Worm (Caenorhabditis elegans): ENCODE data around the gene H02F09.3.
A peak's percentile ranks its signal among the peaks of the same experiment; 100 is the strongest.

The H02F09.3 gene

DNA sequence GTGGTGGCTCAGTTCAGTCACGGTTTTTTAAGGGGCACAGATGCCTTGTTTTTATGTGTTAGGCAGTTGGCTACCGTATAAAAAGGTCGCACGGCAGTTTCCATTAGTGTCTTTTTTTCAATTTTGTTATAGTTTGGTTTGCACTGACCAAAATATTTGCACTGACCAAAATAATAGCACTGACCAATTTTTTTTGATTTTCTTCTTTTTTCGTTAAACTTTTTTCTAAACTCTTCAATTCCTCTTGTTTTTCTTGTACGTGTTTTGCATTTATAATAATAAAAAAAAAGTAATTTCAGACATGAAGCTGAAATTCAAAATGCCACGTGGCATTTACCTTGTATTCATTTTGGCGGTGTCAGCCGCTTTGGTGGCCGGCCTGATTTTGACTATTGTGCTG lies at the start of gene H02F09.3:
Gene H02F09.3 (plus strand): TSS at position 301 of the 400 bp plus-strand sequence.
- TF ChIP-seq pqm-1 (tag; optimal IDR thresholded peaks at IDR 0.05) (no peak), jun-1 (tag; optimal IDR thresholded peaks at IDR 0.05) (no peak), zag-1 (tag; optimal IDR thresholded peaks at IDR 0.05) (no peak), mml-1 (tag; optimal IDR thresholded peaks at IDR 0.05) (no peak), hmg-11 (tag; optimal IDR thresholded peaks at IDR 0.05) (no peak), tbx-2 (tag; optimal IDR thresholded peaks at IDR 0.05) (no peak)

DNA sequence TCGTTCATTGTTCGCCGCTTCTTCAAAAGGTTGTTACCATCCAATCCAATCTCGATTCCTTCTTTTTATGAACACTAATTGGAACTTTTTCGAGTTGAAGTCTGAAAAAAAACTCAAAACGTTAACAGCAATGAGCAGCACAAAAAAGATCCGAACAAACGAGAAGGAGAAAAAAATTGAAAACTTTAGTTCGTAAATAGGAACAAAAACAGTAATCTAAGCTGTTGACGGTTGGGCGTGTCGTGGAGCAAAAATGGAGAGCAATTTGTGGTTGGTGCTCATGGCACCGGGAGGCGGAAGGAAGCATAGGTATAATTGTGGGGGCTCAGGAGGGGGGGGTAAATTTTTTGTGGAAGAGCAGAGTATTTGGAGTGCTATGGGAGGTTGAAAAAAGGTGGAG lies 47.1 kb upstream of the H02F09.3 start, which contains the start of gene toca-1:
Gene toca-1 (minus strand): TSS at position 101 of the 400 bp plus-strand sequence.
- TF ChIP-seq nhr-23 (tag; optimal IDR thresholded peaks at IDR 0.05) = no peak
- TF ChIP-seq elt-2 (tag; optimal IDR thresholded peaks at IDR 0.05) = no peak
- TF ChIP-seq ceh-28 (tag; optimal IDR thresholded peaks at IDR 0.05) = no peak
- TF ChIP-seq daf-12 (tag; optimal IDR thresholded peaks at IDR 0.05) = no peak
- no peak for TF ChIP-seq lin-15B (tag; optimal IDR thresholded peaks at IDR 0.05)
- no peak for TF ChIP-seq nhr-28 (tag; optimal IDR thresholded peaks at IDR 0.05)
- TF ChIP-seq nhr-25 (tag; optimal IDR thresholded peaks at IDR 0.05) = no peak
- TF ChIP-seq aly-2 (tag; optimal IDR thresholded peaks at IDR 0.05) = no peak
- TF ChIP-seq lin-39 (tag; optimal IDR thresholded peaks at IDR 0.05) = no peak
- no peak for TF ChIP-seq snpc-4 (tag; optimal IDR thresholded peaks at IDR 0.05)
- no peak for TF ChIP-seq sea-2 (GFP tag; optimal IDR thresholded peaks at IDR 0.05)

DNA sequence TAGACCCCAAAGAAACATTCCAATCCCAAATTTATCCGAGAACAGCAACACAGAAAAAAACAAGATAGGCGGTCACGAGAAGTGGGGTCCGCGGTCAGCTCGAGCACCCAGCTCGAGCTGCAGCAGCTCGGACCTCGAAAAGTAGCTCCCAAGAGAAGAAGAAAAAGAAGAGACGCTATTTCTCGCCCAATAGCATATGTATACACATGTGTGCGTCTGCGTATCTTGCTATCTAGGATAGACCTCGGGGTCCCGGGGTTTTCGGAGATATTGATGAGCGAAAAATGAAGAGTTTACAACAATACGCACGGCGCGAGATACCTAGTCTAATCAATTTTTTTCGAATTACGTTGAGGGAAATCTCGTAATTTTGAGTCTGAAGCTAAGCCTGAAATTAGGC lies 46.4 kb upstream of the H02F09.3 start:
- TF ChIP-seq nhr-23 (tag; optimal IDR thresholded peaks at IDR 0.05) (no peak), nfya-1 (tag; optimal IDR thresholded peaks at IDR 0.05; ENCODE audit: insufficient read depth) (peak; percentile 57), unc-39 (tag; optimal IDR thresholded peaks at IDR 0.05) (no peak), lin-39 (tag; optimal IDR thresholded peaks at IDR 0.05) (peak; percentile 71), hmg-11 (tag; optimal IDR thresholded peaks at IDR 0.05) (peak; percentile 35), lin-15B (tag; optimal IDR thresholded peaks at IDR 0.05) (peak; percentile 5)

DNA sequence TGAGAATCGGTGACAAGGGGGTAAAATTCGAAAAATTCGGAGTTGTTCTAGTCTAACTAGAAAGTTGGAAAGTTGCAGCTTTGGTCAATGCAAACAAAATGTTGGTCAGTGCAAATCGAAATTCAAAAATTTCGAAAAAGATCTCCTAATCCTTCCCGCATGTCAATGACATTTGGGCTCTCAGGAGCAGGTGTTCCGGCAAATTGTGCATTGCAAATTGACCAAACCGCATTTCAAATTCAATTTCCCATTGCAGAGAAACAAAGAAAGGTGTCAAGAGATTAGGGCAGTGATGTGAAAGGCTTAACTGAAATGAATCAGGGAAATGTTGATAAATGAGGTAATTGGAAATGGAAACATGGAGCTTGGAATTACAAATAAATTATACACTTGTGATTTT lies 45.2 kb upstream of the H02F09.3 start:
- TF ChIP-seq mdl-1 (tag; optimal IDR thresholded peaks at IDR 0.05) = no peak

DNA sequence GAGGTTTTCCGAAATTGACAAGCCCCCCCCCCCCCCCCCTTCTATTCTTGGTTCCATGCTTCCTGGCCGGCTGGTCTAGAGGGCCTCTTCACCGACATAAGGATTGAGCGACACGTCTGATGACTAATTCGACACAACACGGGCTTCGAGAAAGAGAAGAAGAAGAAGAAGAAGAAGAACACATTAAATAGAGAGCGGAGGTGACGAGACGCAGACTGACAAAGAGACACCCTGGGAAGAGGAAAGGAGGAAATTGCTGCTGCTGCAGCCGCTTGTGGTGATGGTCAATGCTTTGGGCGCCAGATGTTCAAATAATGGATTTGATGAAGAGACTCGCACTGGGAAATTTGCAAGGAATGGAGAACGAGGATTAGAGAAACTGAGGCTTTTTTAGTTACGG lies 43.9 kb upstream of the H02F09.3 start:
- no peak for TF ChIP-seq eor-1 (tag; optimal IDR thresholded peaks at IDR 0.05)
- no peak for TF ChIP-seq nhr-77 (tag; optimal IDR thresholded peaks at IDR 0.05)
- no peak for TF ChIP-seq lin-15B (tag; optimal IDR thresholded peaks at IDR 0.05)
- no peak for TF ChIP-seq elt-3 (tag; optimal IDR thresholded peaks at IDR 0.05)
- TF ChIP-seq egl-5 (tag; optimal IDR thresholded peaks at IDR 0.05) = peak; percentile 64
- TF ChIP-seq ceh-82 (tag; optimal IDR thresholded peaks at IDR 0.05) = no peak
- no peak for TF ChIP-seq ZK546.5 (tag; optimal IDR thresholded peaks at IDR 0.05)
- no peak for TF ChIP-seq nhr-11 (tag; optimal IDR thresholded peaks at IDR 0.05)
- peak; percentile 59 for TF ChIP-seq nfya-1 (tag; optimal IDR thresholded peaks at IDR 0.05; ENCODE audit: insufficient read depth)
- TF ChIP-seq lsy-12 (tag; optimal IDR thresholded peaks at IDR 0.05) = peak; percentile 41
- no peak for TF ChIP-seq tbx-2 (tag; optimal IDR thresholded peaks at IDR 0.05)
- TF ChIP-seq zag-1 (tag; optimal IDR thresholded peaks at IDR 0.05) = no peak
- TF ChIP-seq ztf-11 (tag; optimal IDR thresholded peaks at IDR 0.05) = no peak
- TF ChIP-seq nhr-23 (tag; optimal IDR thresholded peaks at IDR 0.05) = peak; percentile 62
- peak; percentile 44 for TF ChIP-seq hmg-11 (tag; optimal IDR thresholded peaks at IDR 0.05)
- no peak for TF ChIP-seq nhr-76 (tag; optimal IDR thresholded peaks at IDR 0.05)
- TF ChIP-seq pha-4 (tag; optimal IDR thresholded peaks at IDR 0.05) = peak; percentile 34
- TF ChIP-seq nhr-25 (tag; optimal IDR thresholded peaks at IDR 0.05) = peak; percentile 19
- TF ChIP-seq R02D3.7 (tag; optimal IDR thresholded peaks at IDR 0.05) = no peak
- TF ChIP-seq elt-2 (tag; optimal IDR thresholded peaks at IDR 0.05) = no peak
- TF ChIP-seq skn-1 (tag; optimal IDR thresholded peaks at IDR 0.05) = no peak
- TF ChIP-seq fkh-10 (GFP tag; optimal IDR thresholded peaks at IDR 0.05) = no peak
- no peak for TF ChIP-seq egl-27 (tag; optimal IDR thresholded peaks at IDR 0.05)
- no peak for TF ChIP-seq aly-2 (tag; optimal IDR thresholded peaks at IDR 0.05)
- TF ChIP-seq snpc-4 (tag; optimal IDR thresholded peaks at IDR 0.05) = no peak
- no peak for TF ChIP-seq mml-1 (tag; optimal IDR thresholded peaks at IDR 0.05)
- TF ChIP-seq nhr-43 (tag; optimal IDR thresholded peaks at IDR 0.05; ENCODE audit: poor library complexity, severe bottlenecking) = no peak
- no peak for TF ChIP-seq nhr-67 (tag; optimal IDR thresholded peaks at IDR 0.05)
- TF ChIP-seq ama-1 (optimal IDR thresholded peaks at IDR 0.05) = peak; percentile 26
- TF ChIP-seq unc-39 (tag; optimal IDR thresholded peaks at IDR 0.05) = no peak
- no peak for TF ChIP-seq ceh-16 (tag; optimal IDR thresholded peaks at IDR 0.05)
- no peak for TF ChIP-seq pqm-1 (tag; optimal IDR thresholded peaks at IDR 0.05)
- no peak for TF ChIP-seq jun-1 (tag; optimal IDR thresholded peaks at IDR 0.05)
- no peak for TF ChIP-seq fkh-2 (tag; optimal IDR thresholded peaks at IDR 0.05)
- no peak for TF ChIP-seq mdl-1 (tag; optimal IDR thresholded peaks at IDR 0.05)
- TF ChIP-seq nhr-28 (tag; optimal IDR thresholded peaks at IDR 0.05) = no peak
- no peak for TF ChIP-seq fos-1 (tag; optimal IDR thresholded peaks at IDR 0.05)
- TF ChIP-seq nhr-237 (tag; optimal IDR thresholded peaks at IDR 0.05) = no peak
- no peak for TF ChIP-seq ztf-4 (tag; optimal IDR thresholded peaks at IDR 0.05)
- TF ChIP-seq daf-12 (tag; optimal IDR thresholded peaks at IDR 0.05) = no peak
- no peak for TF ChIP-seq elt-1 (tag; optimal IDR thresholded peaks at IDR 0.05)

Measured in whole organism, L3 larva.